Worm (Caenorhabditis elegans) whole organism, midembryonic: ENCODE measurements around the gene lgc-13.

Source experiments
- flt-1 ChIP-seq: fragments of 200-800 bp; sonication (Bioruptor generic); IDR thresholded peaks from 2 replicates; pipeline ENCODE4 v1.3.6; 2022; ENCODE audit warnings: missing genetic modification characterization, missing compliant biosample characterization
- tab-1 ChIP-seq: fragments of 200-800 bp; sonication (Bioruptor generic); IDR thresholded peaks from 2 replicates; pipeline ENCODE4 v1.3.6; 2022; ENCODE audit warnings: missing genetic modification characterization, missing compliant biosample characterization
- ztf-23 ChIP-seq: fragments of 200-800 bp; sonication (Bioruptor generic); IDR thresholded peaks from 2 replicates; pipeline ENCODE4 v1.3.6; 2022; ENCODE audit warnings: missing genetic modification reagents, missing genetic modification characterization, missing compliant biosample characterization

- TF ChIP-seq flt-1 (GFP tag; lab: Robert Waterston, UW), result no peak
- TF ChIP-seq ztf-23 (GFP tag; lab: Robert Waterston, UW), result no peak
- no peak for TF ChIP-seq tab-1
These were observed 40.7 kb upstream of the lgc-13 start, which contains the start of gene lgc-24 for ce11 chrX:12068250-12068649.
